Worm (Caenorhabditis elegans) whole organism, L2 larva: ENCODE measurements around the gene rmd-2.

ENCODE experiments used
- alr-1 ChIP-seq: fragments of 150-350 bp; optimal IDR thresholded peaks from 2 replicates; lab custom pipeline; 2014; ENCODE audit warnings: missing biosample characterization, missing genetic modification characterization
- ama-1 ChIP-seq: fragments of 150-350 bp; optimal IDR thresholded peaks from 2 replicates; lab custom pipeline; 2018; ENCODE audit warnings: inconsistent platforms
- blmp-1 ChIP-seq: sonication (generic microtip); optimal IDR thresholded peaks from 2 replicates; lab custom pipeline; 2017; ENCODE audit warnings: missing genetic modification characterization, mild to moderate bottlenecking, missing compliant biosample characterization, antibody characterized with exemption, moderate library complexity; ENCODE audit not compliant: insufficient read depth
- ceh-16 ChIP-seq: fragments of 150-350 bp; optimal IDR thresholded peaks from 2 replicates; lab custom pipeline; 2014; ENCODE audit warnings: missing biosample characterization, missing genetic modification characterization
- ceh-82 ChIP-seq: fragments of 150-350 bp; optimal IDR thresholded peaks from 2 replicates; lab custom pipeline; 2014; ENCODE audit warnings: missing biosample characterization, missing genetic modification characterization
- mab-5 ChIP-seq: fragments of 150-350 bp; optimal IDR thresholded peaks from 2 replicates; lab custom pipeline; 2014; ENCODE audit warnings: missing biosample characterization, missing genetic modification characterization
- nhr-11 ChIP-seq: fragments of 150-350 bp; optimal IDR thresholded peaks from 2 replicates; lab custom pipeline; 2014; ENCODE audit warnings: missing biosample characterization, missing genetic modification characterization
- nhr-237 ChIP-seq: fragments of 150-350 bp; optimal IDR thresholded peaks from 2 replicates; lab custom pipeline; 2014; ENCODE audit warnings: missing biosample characterization, missing genetic modification characterization
- nhr-25 ChIP-seq: fragments of 150-350 bp; sonication (generic microtip); optimal IDR thresholded peaks from 3 replicates; lab custom pipeline; 2014; ENCODE audit warnings: missing biosample characterization, missing genetic modification characterization
- peb-1 ChIP-seq: fragments of 150-350 bp; optimal IDR thresholded peaks from 2 replicates; lab custom pipeline; 2014; ENCODE audit warnings: missing biosample characterization, missing genetic modification characterization
- snpc-4 ChIP-seq: fragments of 150-350 bp; optimal IDR thresholded peaks from 2 replicates; lab custom pipeline; 2014; ENCODE audit warnings: missing biosample characterization, missing genetic modification characterization
- unc-39 ChIP-seq: fragments of 150-350 bp; optimal IDR thresholded peaks from 2 replicates; lab custom pipeline; 2014; ENCODE audit warnings: missing biosample characterization, missing genetic modification characterization
- unc-62 ChIP-seq: fragments of 150-350 bp; optimal IDR thresholded peaks from 2 replicates; lab custom pipeline; 2014; ENCODE audit warnings: missing biosample characterization, missing genetic modification reagents, missing genetic modification characterization
- ztf-11 ChIP-seq: sonication (generic microtip); optimal IDR thresholded peaks from 2 replicates; lab custom pipeline; 2017; ENCODE audit warnings: missing biosample characterization, missing genetic modification characterization

- no peak for TF ChIP-seq ama-1 (lab: Kevin White, UChicago)
- TF ChIP-seq ceh-82 (tag; lab: Kevin White, UChicago) = no peak
- no peak for TF ChIP-seq unc-62 (GFP tag; lab: Kevin White, UChicago)
- no peak for TF ChIP-seq ztf-11 (tag; lab: Kevin White, UChicago)
- no peak for TF ChIP-seq blmp-1 (tag; lab: Kevin White, UChicago)
- TF ChIP-seq nhr-25 = no peak
- TF ChIP-seq mab-5 (tag; lab: Kevin White, UChicago) = no peak
- no peak for TF ChIP-seq nhr-237 (tag; lab: Kevin White, UChicago)
- TF ChIP-seq nhr-11 (tag; lab: Kevin White, UChicago) = no peak
- no peak for TF ChIP-seq alr-1
- TF ChIP-seq snpc-4 (tag; lab: Kevin White, UChicago) = no peak
- TF ChIP-seq unc-39 (tag; lab: Kevin White, UChicago) = no peak
- no peak for TF ChIP-seq ceh-16 (tag; lab: Kevin White, UChicago)
- TF ChIP-seq peb-1 (tag; lab: Kevin White, UChicago) = no peak
Measured at ce11 chrV:9983529-9983928, 2.5 kb downstream of the rmd-2 start.
